Worm (Caenorhabditis elegans): ENCODE results near the gene flp-19.

DNA sequence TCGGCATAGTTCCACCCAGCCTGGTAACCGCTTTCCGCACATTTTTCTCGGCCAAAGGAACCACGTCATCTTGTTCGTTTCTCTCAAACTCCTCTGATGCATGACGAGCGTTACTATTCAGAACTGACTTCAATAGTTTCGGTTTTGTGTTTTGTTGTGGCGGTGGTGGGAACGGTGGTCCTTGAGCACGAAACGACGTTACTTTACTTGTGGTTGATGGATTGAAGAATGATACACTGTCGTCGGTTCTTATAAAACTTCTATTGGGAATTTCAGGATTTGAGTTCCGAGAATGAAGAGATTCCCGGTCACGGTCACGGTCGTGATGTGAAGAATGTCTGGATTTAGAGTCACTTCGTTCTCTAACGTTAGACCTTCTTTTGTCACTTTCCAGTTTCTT is 5.4 kb downstream of the flp-19 start:
- no peak for TF ChIP-seq ztf-23 (GFP tag; IDR thresholded peaks at IDR 0.05)
- no peak for TF ChIP-seq flt-1 (GFP tag; IDR thresholded peaks at IDR 0.05)
- TF ChIP-seq ref-1 (GFP tag; conservative IDR thresholded peaks at IDR 0.05), result no peak
- TF ChIP-seq klf-2 (GFP tag; conservative IDR thresholded peaks at IDR 0.05), result no peak
- no peak for TF ChIP-seq med-1 (GFP tag; optimal IDR thresholded peaks at IDR 0.05; ENCODE audit: insufficient read depth)
- TF ChIP-seq cog-1 (tag; optimal IDR thresholded peaks at IDR 0.05), result no peak

Data from whole organism, midembryonic.